Worm (Caenorhabditis elegans): ENCODE data around the gene Y1A5A.1.

DNA sequence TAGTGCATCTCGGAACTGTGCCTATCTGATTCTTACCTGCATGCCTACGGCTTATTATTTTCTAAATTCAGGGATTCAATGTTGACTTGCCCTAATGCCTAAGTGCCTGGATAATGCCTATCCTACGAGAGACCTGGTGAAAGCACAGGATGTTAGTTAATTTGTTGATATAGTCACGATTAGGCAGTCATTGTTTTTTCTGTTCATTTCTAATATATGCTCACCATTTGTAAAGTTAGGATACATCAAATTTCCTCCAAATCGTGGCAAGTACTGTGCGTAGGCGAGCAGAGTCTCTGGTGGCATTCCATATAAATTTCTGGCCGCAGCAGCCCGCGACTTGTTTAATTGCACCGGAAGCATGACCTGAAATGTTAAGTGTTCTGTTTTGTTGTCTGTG is 20.3 kb downstream of the Y1A5A.1 start:
- TF ChIP-seq lsy-27 (tag; optimal IDR thresholded peaks at IDR 0.05; ENCODE audit: borderline replicate concordance, insufficient read depth), result no peak
- TF ChIP-seq ama-1 (optimal IDR thresholded peaks at IDR 0.05), result no peak
- no peak for TF ChIP-seq ama-1 (GFP tag; optimal IDR thresholded peaks at IDR 0.05)
- no peak for TF ChIP-seq chd-7 (tag; optimal IDR thresholded peaks at IDR 0.05)
- no peak for TF ChIP-seq F57C9.4 (tag; optimal IDR thresholded peaks at IDR 0.05)
- TF ChIP-seq fkh-3 (tag; optimal IDR thresholded peaks at IDR 0.05), result no peak
- TF ChIP-seq rcor-1 (GFP tag; IDR thresholded peaks at IDR 0.05), result no peak
- no peak for TF ChIP-seq sea-2 (GFP tag; IDR thresholded peaks at IDR 0.05)
- TF ChIP-seq F49E8.2 (tag; optimal IDR thresholded peaks at IDR 0.05; ENCODE audit: insufficient read depth), result no peak
- no peak for TF ChIP-seq nfyb-1 (GFP tag; IDR thresholded peaks at IDR 0.05)
